Fruit fly (Drosophila melanogaster) whole organism, pupa: ENCODE results near the gene axo.
A peak's percentile ranks its signal among the peaks of the same experiment; 100 is the strongest.

Experiments used
- CG12605 ChIP-seq: fragments of 200-800 bp; sonication (Bioruptor generic); IDR thresholded peaks from 2 replicates; pipeline ENCODE4 v1.3.6; 2022; ENCODE audit warnings: missing biosample characterization, missing genetic modification characterization
- CG34367 ChIP-seq: fragments of 200-800 bp; sonication (Bioruptor generic); optimal IDR thresholded peaks from 2 replicates; lab custom pipeline; 2018; ENCODE audit warnings: missing biosample characterization, mild to moderate bottlenecking, missing genetic modification characterization
- Pif1A ChIP-seq: fragments of 200-800 bp; sonication (Bioruptor generic); optimal IDR thresholded peaks from 3 replicates; lab custom pipeline; 2016; ENCODE audit warnings: missing biosample characterization, missing genetic modification characterization
- fd96Ca ChIP-seq: fragments of 200-800 bp; sonication (Bioruptor generic); IDR thresholded peaks from 3 replicates; pipeline ENCODE4 v1.3.6; 2022; ENCODE audit warnings: missing biosample characterization, missing genetic modification characterization

DNA sequence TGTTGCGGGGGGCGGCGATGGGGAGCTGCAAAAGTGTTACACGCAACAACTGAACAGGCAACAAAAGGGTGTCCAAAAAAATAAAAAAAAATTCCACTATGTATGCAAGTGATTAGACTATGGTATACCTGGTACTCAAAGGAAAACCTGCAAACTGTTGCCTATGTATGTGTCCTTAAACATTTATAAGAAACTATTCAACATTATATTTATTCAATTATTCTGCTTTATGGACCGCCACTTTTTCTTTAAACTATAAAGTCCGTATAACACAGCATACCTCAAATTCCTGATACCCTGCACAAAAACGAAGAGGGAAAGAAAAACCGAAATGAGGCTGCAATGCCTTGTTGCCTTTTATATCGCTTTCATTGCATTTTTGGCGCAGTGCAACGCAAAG is 79.5 kb downstream of the axo start:
- TF ChIP-seq CG34367 (tag; lab: Kevin White, UChicago), result peak; percentile 15
- TF ChIP-seq CG12605, result peak; percentile 71
- TF ChIP-seq fd96Ca (GFP tag; lab: Robert Waterston, UW), result peak; percentile 88
- peak; percentile 74 for TF ChIP-seq Pif1A (GFP tag; lab: Kevin White, UChicago)
